Worm (Caenorhabditis elegans): ENCODE measurements around the gene R01H2.4.

Gene R01H2.4

ce11 chrIII:7087180-7087579, 23.1 kb upstream of the R01H2.4 start:
- peak; percentile 4 for TF ChIP-seq gmeb-1 (tag; optimal IDR thresholded peaks at IDR 0.05)
- TF ChIP-seq ZK546.5 (tag; optimal IDR thresholded peaks at IDR 0.05), result no peak
- no peak for TF ChIP-seq sma-9 (GFP tag; optimal IDR thresholded peaks at IDR 0.05)
- no peak for TF ChIP-seq sma-9 (tag; optimal IDR thresholded peaks at IDR 0.05)
- TF ChIP-seq dmd-4 (tag; optimal IDR thresholded peaks at IDR 0.05), result no peak

ce11 chrIII:7084908-7085307, 20.8 kb upstream of the R01H2.4 start, which contains the start of gene tofu-7:
TSS of gene tofu-7 (minus strand) at chrIII:7085018.
- TF ChIP-seq elt-3 (tag; optimal IDR thresholded peaks at IDR 0.05), result no peak
- TF ChIP-seq egl-27 (tag; optimal IDR thresholded peaks at IDR 0.05), result no peak
- TF ChIP-seq lin-39 (tag; optimal IDR thresholded peaks at IDR 0.05), result no peak
- no peak for TF ChIP-seq sma-3 (GFP tag; optimal IDR thresholded peaks at IDR 0.05)
- TF ChIP-seq Y55F3AM.14 (GFP tag; optimal IDR thresholded peaks at IDR 0.05), result no peak
- no peak for TF ChIP-seq snpc-4 (tag; optimal IDR thresholded peaks at IDR 0.05)
- TF ChIP-seq C34F6.9 (tag; optimal IDR thresholded peaks at IDR 0.05), result no peak
- no peak for TF ChIP-seq sma-9 (GFP tag; optimal IDR thresholded peaks at IDR 0.05)
- no peak for TF ChIP-seq sma-9 (tag; optimal IDR thresholded peaks at IDR 0.05)
- no peak for TF ChIP-seq nhr-23 (tag; optimal IDR thresholded peaks at IDR 0.05)
- TF ChIP-seq unc-55 (GFP tag; optimal IDR thresholded peaks at IDR 0.05), result no peak

- no peak for TF ChIP-seq nhr-237 (tag; optimal IDR thresholded peaks at IDR 0.05)
- no peak for TF ChIP-seq lin-13 (GFP tag; optimal IDR thresholded peaks at IDR 0.05)
- TF ChIP-seq C34F6.9 (tag; optimal IDR thresholded peaks at IDR 0.05), result no peak
- no peak for TF ChIP-seq crh-2 (tag; optimal IDR thresholded peaks at IDR 0.05)
- no peak for TF ChIP-seq nhr-10 (tag; optimal IDR thresholded peaks at IDR 0.05)
- no peak for TF ChIP-seq ZK546.5 (tag; optimal IDR thresholded peaks at IDR 0.05)
- no peak for TF ChIP-seq unc-39 (tag; optimal IDR thresholded peaks at IDR 0.05)
- TF ChIP-seq Y55F3AM.14 (GFP tag; optimal IDR thresholded peaks at IDR 0.05), result no peak
- TF ChIP-seq nhr-23 (tag; optimal IDR thresholded peaks at IDR 0.05), result no peak
- TF ChIP-seq blmp-1 (tag; optimal IDR thresholded peaks at IDR 0.05; ENCODE audit: insufficient read depth), result no peak
- TF ChIP-seq nhr-11 (tag; optimal IDR thresholded peaks at IDR 0.05), result no peak
- TF ChIP-seq ztf-4 (tag; optimal IDR thresholded peaks at IDR 0.05), result no peak
- TF ChIP-seq nhr-21 (tag; optimal IDR thresholded peaks at IDR 0.05), result no peak
- TF ChIP-seq ztf-1 (GFP tag; conservative IDR thresholded peaks at IDR 0.05), result no peak
- TF ChIP-seq peb-1 (tag; optimal IDR thresholded peaks at IDR 0.05), result no peak
Measured at ce11 chrIII:7083106-7083505, 19.0 kb upstream of the R01H2.4 start.

- TF ChIP-seq fos-1 (tag; optimal IDR thresholded peaks at IDR 0.05) (peak; percentile 76), blmp-1 (tag; optimal IDR thresholded peaks at IDR 0.05; ENCODE audit: insufficient read depth) (no peak)
Measured at ce11 chrIII:7081488-7081887, 17.4 kb upstream of the R01H2.4 start.

ce11 chrIII:7080689-7081088, 16.6 kb upstream of the R01H2.4 start, which contains the start of gene ZK418.7:
TSS of gene ZK418.7 (minus strand) at chrIII:7080789.
- TF ChIP-seq lin-13 (GFP tag; optimal IDR thresholded peaks at IDR 0.05) (no peak), zag-1 (tag; optimal IDR thresholded peaks at IDR 0.05) (no peak), alr-1 (tag; optimal IDR thresholded peaks at IDR 0.05) (no peak), nhr-6 (tag; optimal IDR thresholded peaks at IDR 0.05) (no peak), R02D3.7 (tag; optimal IDR thresholded peaks at IDR 0.05) (no peak), elt-3 (tag; optimal IDR thresholded peaks at IDR 0.05) (no peak), ztf-1 (GFP tag; conservative IDR thresholded peaks at IDR 0.05) (no peak), gmeb-1 (tag; optimal IDR thresholded peaks at IDR 0.05) (no peak), snpc-4 (tag; optimal IDR thresholded peaks at IDR 0.05) (no peak), skn-1 (tag; optimal IDR thresholded peaks at IDR 0.05) (no peak), nhr-129 (tag; optimal IDR thresholded peaks at IDR 0.05) (no peak), ztf-11 (tag; optimal IDR thresholded peaks at IDR 0.05) (no peak), F13H6.1 (tag; optimal IDR thresholded peaks at IDR 0.05) (no peak)

- TF ChIP-seq nhr-6 (tag; optimal IDR thresholded peaks at IDR 0.05) (no peak), lin-11 (tag; optimal IDR thresholded peaks at IDR 0.05) (no peak), peb-1 (tag; optimal IDR thresholded peaks at IDR 0.05) (no peak)
Measured at ce11 chrIII:7078737-7079136, 14.7 kb upstream of the R01H2.4 start, which contains the start of gene ZK418.6. TSS of gene ZK418.6 (minus strand) at chrIII:7078837.
